Worm (Caenorhabditis elegans) whole organism, L1 larva: ENCODE results near the gene ccd-5.

Experiments
- C34B4.2 ChIP-seq: sonication (generic microtip); optimal IDR thresholded peaks from 2 replicates; lab custom pipeline; 2017; ENCODE audit warnings: mild to moderate bottlenecking, missing genetic modification characterization, missing compliant biosample characterization
- F16B12.6 ChIP-seq: fragments of 150-350 bp; optimal IDR thresholded peaks from 2 replicates; lab custom pipeline; 2014; ENCODE audit warnings: missing biosample characterization, missing genetic modification characterization
- aha-1 ChIP-seq: fragments of 150-350 bp; optimal IDR thresholded peaks from 2 replicates; lab custom pipeline; 2014; ENCODE audit warnings: missing biosample characterization, missing genetic modification characterization
- aly-2 ChIP-seq: fragments of 150-350 bp; optimal IDR thresholded peaks from 2 replicates; lab custom pipeline; 2014; ENCODE audit warnings: missing biosample characterization, missing genetic modification characterization
- blmp-1 ChIP-seq: fragments of 150-350 bp; optimal IDR thresholded peaks from 2 replicates; lab custom pipeline; 2014; ENCODE audit warnings: missing biosample characterization, missing genetic modification characterization
- ceh-63 ChIP-seq: fragments of 200-800 bp; sonication (Bioruptor generic); optimal IDR thresholded peaks from 2 replicates; lab custom pipeline; 2018; ENCODE audit warnings: mild to moderate bottlenecking, missing genetic modification characterization, missing compliant biosample characterization
- ceh-8 ChIP-seq: fragments of 200-800 bp; sonication (Bioruptor generic); optimal IDR thresholded peaks from 2 replicates; lab custom pipeline; 2018; ENCODE audit warnings: mild to moderate bottlenecking, missing genetic modification characterization, moderate library complexity, missing compliant biosample characterization
- ceh-82 ChIP-seq, 3 experiments: fragments of 150-350 bp in 1 of 3; sonication (generic microtip) in 2 of 3; optimal IDR thresholded peaks; 2 replicates each; lab custom pipeline; 2014 to 2017; ENCODE audit warnings: missing biosample characterization in 3 of 3, missing genetic modification characterization in 3 of 3
- dpl-1 ChIP-seq, 3 experiments: fragments of 150-350 bp in 2 of 3; sonication (generic microtip) in 1 of 3; optimal IDR thresholded peaks; 2 replicates each; lab custom pipeline; 2014 to 2017; ENCODE audit warnings: missing biosample characterization in 3 of 3, missing genetic modification characterization in 3 of 3, missing genetic modification reagents in 3 of 3
- dsc-1 ChIP-seq: sonication (generic microtip); optimal IDR thresholded peaks from 2 replicates; lab custom pipeline; 2016; ENCODE audit warnings: mild to moderate bottlenecking, missing genetic modification characterization, missing compliant biosample characterization
- egl-13 ChIP-seq: sonication (generic microtip); optimal IDR thresholded peaks from 2 replicates; lab custom pipeline; 2016; ENCODE audit warnings: missing genotype, missing genetic modification reagents, missing genetic modification characterization, missing compliant biosample characterization
- egl-27 ChIP-seq, 2 experiments: fragments of 150-350 bp in 1 of 2; sonication (generic microtip); optimal IDR thresholded peaks; 3 replicates each; lab custom pipeline; 2017 to 2018; ENCODE audit warnings: missing biosample characterization in 2 of 2, missing genetic modification characterization in 2 of 2, missing genetic modification reagents in 2 of 2
- elt-2 ChIP-seq: sonication (generic microtip); optimal IDR thresholded peaks from 2 replicates; lab custom pipeline; 2016; ENCODE audit warnings: missing genetic modification characterization, mild to moderate bottlenecking, inconsistent platforms, missing compliant biosample characterization, missing genetic modification reagents
- elt-3 ChIP-seq, 6 experiments: fragments of 150-350 bp in 1 of 6; sonication (generic microtip); optimal IDR thresholded peaks; 2 replicates each; lab custom pipeline; 2017 to 2018; ENCODE audit warnings: missing biosample characterization in 6 of 6, missing genetic modification characterization in 6 of 6, inconsistent platforms in 1 of 6
- ets-5 ChIP-seq: fragments of 200-800 bp; sonication (Bioruptor generic); IDR thresholded peaks from 2 replicates; pipeline ENCODE4 v1.3.6; 2022; ENCODE audit warnings: missing genetic modification characterization, missing compliant biosample characterization
- fkh-10 ChIP-seq: sonication (generic microtip); optimal IDR thresholded peaks from 2 replicates; lab custom pipeline; 2017; ENCODE audit warnings: missing biosample characterization, missing genetic modification reagents, missing genetic modification characterization
- fos-1 ChIP-seq: fragments of 150-350 bp; optimal IDR thresholded peaks from 2 replicates; lab custom pipeline; 2014; ENCODE audit warnings: missing biosample characterization, missing genetic modification characterization
- grh-1 ChIP-seq: fragments of 200-800 bp; sonication (Bioruptor generic); IDR thresholded peaks from 2 replicates; pipeline ENCODE4 v1.3.6; 2022; ENCODE audit warnings: missing genetic modification reagents, missing genetic modification characterization, missing compliant biosample characterization
- hpl-2 ChIP-seq: fragments of 150-350 bp; optimal IDR thresholded peaks from 2 replicates; lab custom pipeline; 2014; ENCODE audit warnings: missing biosample characterization, missing genetic modification reagents, missing genetic modification characterization
- irx-1 ChIP-seq: sonication (generic microtip); optimal IDR thresholded peaks from 2 replicates; lab custom pipeline; 2016; ENCODE audit warnings: missing genetic modification characterization, missing compliant biosample characterization
- isw-1 ChIP-seq: fragments of 200-800 bp; sonication (Bioruptor generic); IDR thresholded peaks from 2 replicates; pipeline ENCODE4 v1.3.6; 2022; ENCODE audit warnings: missing genetic modification characterization, missing compliant biosample characterization
- lin-13 ChIP-seq: fragments of 150-350 bp; optimal IDR thresholded peaks from 2 replicates; lab custom pipeline; 2014; ENCODE audit warnings: missing biosample characterization, missing genetic modification reagents, missing genetic modification characterization
- lin-14 ChIP-seq: fragments of 200-800 bp; sonication (Bioruptor generic); optimal IDR thresholded peaks from 2 replicates; lab custom pipeline; 2018; ENCODE audit warnings: mild to moderate bottlenecking, missing genetic modification characterization, moderate library complexity, missing compliant biosample characterization
- lin-15B ChIP-seq: fragments of 150-350 bp; sonication (generic microtip); optimal IDR thresholded peaks from 3 replicates; lab custom pipeline; 2014; ENCODE audit warnings: missing biosample characterization, missing genetic modification characterization
- lin-35 ChIP-seq, 2 experiments: fragments of 150-350 bp; optimal IDR thresholded peaks; 2 replicates each; lab custom pipeline; 2014; ENCODE audit warnings: missing biosample characterization in 2 of 2, missing genetic modification characterization in 2 of 2, missing genetic modification reagents in 2 of 2
- lsy-2 ChIP-seq, 2 experiments: fragments of 150-350 bp; optimal IDR thresholded peaks; 2 replicates each; lab custom pipeline; 2014; ENCODE audit warnings: missing biosample characterization in 2 of 2, missing genetic modification characterization in 2 of 2
- mef-2 ChIP-seq: fragments of 150-350 bp; optimal IDR thresholded peaks from 2 replicates; lab custom pipeline; 2014; ENCODE audit warnings: missing biosample characterization, missing genetic modification characterization
- mep-1 ChIP-seq: fragments of 150-350 bp; optimal IDR thresholded peaks from 2 replicates; lab custom pipeline; 2014; ENCODE audit warnings: missing biosample characterization, missing genetic modification characterization
- nhr-11 ChIP-seq: fragments of 150-350 bp; optimal IDR thresholded peaks from 2 replicates; lab custom pipeline; 2014; ENCODE audit warnings: missing biosample characterization, missing genetic modification characterization
- nhr-12 ChIP-seq: sonication (generic microtip); optimal IDR thresholded peaks from 2 replicates; lab custom pipeline; 2017; ENCODE audit warnings: missing biosample characterization, missing genetic modification characterization
- nhr-19 ChIP-seq: fragments of 200-800 bp; sonication (Bioruptor generic); conservative IDR thresholded peaks from 2 replicates; pipeline ENCODE4 v1.3.6; 2022; ENCODE audit warnings: missing genetic modification characterization, missing compliant biosample characterization
- nhr-20 ChIP-seq: sonication (generic microtip); optimal IDR thresholded peaks from 2 replicates; lab custom pipeline; 2016; ENCODE audit warnings: mild to moderate bottlenecking, missing genetic modification characterization, missing compliant biosample characterization
- nhr-71 ChIP-seq: sonication (generic microtip); optimal IDR thresholded peaks from 2 replicates; lab custom pipeline; 2016; ENCODE audit warnings: mild to moderate bottlenecking, missing genetic modification characterization, moderate library complexity, missing compliant biosample characterization
- nhr-76 ChIP-seq: sonication (generic microtip); optimal IDR thresholded peaks from 2 replicates; lab custom pipeline; 2017; ENCODE audit warnings: missing biosample characterization, missing genetic modification characterization
- nhr-77 ChIP-seq: fragments of 150-350 bp; optimal IDR thresholded peaks from 2 replicates; lab custom pipeline; 2014; ENCODE audit warnings: missing biosample characterization, missing genetic modification characterization
- nhr-84 ChIP-seq: sonication (generic microtip); optimal IDR thresholded peaks from 2 replicates; lab custom pipeline; 2017; ENCODE audit warnings: missing biosample characterization, missing genetic modification characterization
- nhr-85 ChIP-seq: sonication (generic microtip); peaks from one replicate; lab custom pipeline; 2016; ENCODE audit warnings: missing genetic modification characterization, inconsistent platforms, missing compliant biosample characterization
- pag-3 ChIP-seq: sonication (generic microtip); optimal IDR thresholded peaks from 2 replicates; lab custom pipeline; 2017; ENCODE audit warnings: missing genetic modification characterization, mild to moderate bottlenecking, missing compliant biosample characterization, antibody characterized with exemption, borderline replicate concordance; ENCODE audit not compliant: insufficient read depth
- skn-1 ChIP-seq: fragments of 150-350 bp; optimal IDR thresholded peaks from 2 replicates; lab custom pipeline; 2014; ENCODE audit warnings: missing biosample characterization, missing genetic modification characterization
- sox-4 ChIP-seq: sonication (generic microtip); optimal IDR thresholded peaks from 2 replicates; lab custom pipeline; 2016; ENCODE audit warnings: missing genetic modification characterization, missing compliant biosample characterization
- sptf-1 ChIP-seq: fragments of 150-350 bp; optimal IDR thresholded peaks from 2 replicates; lab custom pipeline; 2014; ENCODE audit warnings: missing biosample characterization, missing genetic modification characterization
- sup-37 ChIP-seq: fragments of 200-800 bp; sonication (Bioruptor generic); optimal IDR thresholded peaks from 2 replicates; lab custom pipeline; 2018; ENCODE audit warnings: mild to moderate bottlenecking, missing genetic modification characterization, missing compliant biosample characterization
- swsn-7 ChIP-seq: sonication (generic microtip); optimal IDR thresholded peaks from 2 replicates; lab custom pipeline; 2016; ENCODE audit warnings: missing genetic modification characterization, missing compliant biosample characterization
- tbx-2 ChIP-seq: sonication (generic microtip); optimal IDR thresholded peaks from 2 replicates; lab custom pipeline; 2016; ENCODE audit warnings: missing genetic modification characterization, missing compliant biosample characterization
- unc-130 ChIP-seq: fragments of 150-350 bp; optimal IDR thresholded peaks from 2 replicates; lab custom pipeline; 2017; ENCODE audit warnings: missing biosample characterization, missing genetic modification characterization, inconsistent platforms
- unc-30 ChIP-seq: sonication (generic microtip); optimal IDR thresholded peaks from 2 replicates; lab custom pipeline; 2017; ENCODE audit warnings: missing biosample characterization, missing genetic modification characterization
- unc-62 ChIP-seq: fragments of 150-350 bp; optimal IDR thresholded peaks from 2 replicates; lab custom pipeline; 2014; ENCODE audit warnings: missing biosample characterization, missing genetic modification reagents, missing genetic modification characterization
- unc-86 ChIP-seq: sonication (generic microtip); optimal IDR thresholded peaks from 2 replicates; lab custom pipeline; 2016; ENCODE audit warnings: missing genetic modification characterization, missing compliant biosample characterization
- unc-98 ChIP-seq: fragments of 200-800 bp; sonication (Bioruptor generic); IDR thresholded peaks from 2 replicates; pipeline ENCODE4 v1.3.6; 2022; ENCODE audit warnings: missing genetic modification characterization, missing compliant biosample characterization
- xbp-1 ChIP-seq: sonication (generic microtip); optimal IDR thresholded peaks from 2 replicates; lab custom pipeline; 2016; ENCODE audit warnings: missing genetic modification characterization, missing compliant biosample characterization
- zag-1 ChIP-seq: fragments of 150-350 bp; optimal IDR thresholded peaks from 2 replicates; lab custom pipeline; 2014; ENCODE audit warnings: missing biosample characterization, missing genetic modification characterization
- zip-4 ChIP-seq: fragments of 200-800 bp; sonication (Bioruptor generic); optimal IDR thresholded peaks from 2 replicates; lab custom pipeline; 2018; ENCODE audit warnings: mild to moderate bottlenecking, missing genetic modification characterization, moderate library complexity, missing compliant biosample characterization
- ztf-11 ChIP-seq, 2 experiments: sonication (generic microtip); optimal IDR thresholded peaks; 2 replicates each; lab custom pipeline; 2016 to 2017; ENCODE audit warnings: missing genetic modification characterization in 2 of 2, missing biosample characterization in 1 of 2, missing compliant biosample characterization in 1 of 2

Gene ccd-5

ce11 chrX:2550665-2551064, 21.8 kb downstream of the ccd-5 start:
- peak; percentile 2 for TF ChIP-seq mep-1 (tag; lab: Kevin White, UChicago)
- peak; percentile 12 for TF ChIP-seq skn-1 (tag; lab: Kevin White, UChicago)
- TF ChIP-seq unc-98, result no peak
- peak; percentile 17 for TF ChIP-seq dsc-1 (tag; lab: Kevin White, UChicago)
- TF ChIP-seq zip-4, result no peak
- TF ChIP-seq unc-130 (tag; lab: Kevin White, UChicago), result no peak
- TF ChIP-seq sox-4, result no peak
- no peak for TF ChIP-seq lin-35 (GFP tag; optimal IDR thresholded peaks at IDR 0.05; lab: Kevin White, UChicago)
- no peak for TF ChIP-seq sptf-1
- no peak for TF ChIP-seq mef-2 (tag; lab: Kevin White, UChicago)
- no peak for TF ChIP-seq lin-13 (GFP tag; lab: Kevin White, UChicago)
- no peak for TF ChIP-seq nhr-20 (tag; lab: Kevin White, UChicago)
- no peak for TF ChIP-seq nhr-77 (tag; lab: Kevin White, UChicago)
- TF ChIP-seq isw-1, result no peak
- TF ChIP-seq nhr-71 (tag; lab: Kevin White, UChicago), result no peak
- no peak for TF ChIP-seq unc-86 (tag; lab: Kevin White, UChicago)
- TF ChIP-seq lin-14 (GFP tag; lab: Kevin White, UChicago), result peak; percentile 66

- no peak for TF ChIP-seq C34B4.2 (tag; lab: Kevin White, UChicago)
- peak; percentile 30 to 65 (median 36) for TF ChIP-seq ceh-82 (tag; optimal IDR thresholded peaks at IDR 0.05; lab: Kevin White, UChicago)
- TF ChIP-seq zip-4, result no peak
- TF ChIP-seq F16B12.6 (tag; lab: Kevin White, UChicago), result no peak
- peak; percentile 52 for TF ChIP-seq pag-3 (tag; lab: Kevin White, UChicago)
- peak in 1 of 3 experiments; percentile 30 for TF ChIP-seq dpl-1 (GFP tag; optimal IDR thresholded peaks at IDR 0.05; lab: Kevin White, UChicago)
- peak; percentile 57 for TF ChIP-seq tbx-2 (tag; lab: Kevin White, UChicago)
- no peak for TF ChIP-seq grh-1 (GFP tag; lab: Robert Waterston, UW)
- TF ChIP-seq elt-3 (tag; optimal IDR thresholded peaks at IDR 0.05; lab: Kevin White, UChicago), result peak in 1 of 6 experiments; percentile 49
- no peak for TF ChIP-seq blmp-1 (tag; lab: Kevin White, UChicago)
- no peak for TF ChIP-seq nhr-12 (tag; lab: Kevin White, UChicago)
- TF ChIP-seq nhr-11 (tag; lab: Kevin White, UChicago), result no peak
- no peak for TF ChIP-seq ets-5
- no peak for TF ChIP-seq hpl-2 (GFP tag; lab: Kevin White, UChicago)
- TF ChIP-seq unc-130 (tag; lab: Kevin White, UChicago), result peak; percentile 36
- TF ChIP-seq nhr-19 (GFP tag; lab: Robert Waterston, UW), result peak; percentile 76
- TF ChIP-seq ceh-8 (GFP tag; lab: Kevin White, UChicago), result peak; percentile 41
- peak; percentile 29 for TF ChIP-seq xbp-1 (tag; lab: Kevin White, UChicago)
- no peak for TF ChIP-seq lin-15B
- TF ChIP-seq aly-2 (tag; lab: Kevin White, UChicago), result no peak
- TF ChIP-seq irx-1 (tag; lab: Kevin White, UChicago), result peak; percentile 65
- TF ChIP-seq egl-27 (tag; optimal IDR thresholded peaks at IDR 0.05; lab: Kevin White, UChicago), result no peak
- peak in 1 of 2 experiments; percentile 50 for TF ChIP-seq ztf-11 (tag; optimal IDR thresholded peaks at IDR 0.05; lab: Kevin White, UChicago)
- peak; percentile 45 to 70 for TF ChIP-seq lsy-2 (tag; optimal IDR thresholded peaks at IDR 0.05; lab: Kevin White, UChicago)
- no peak for TF ChIP-seq ceh-63 (GFP tag; lab: Kevin White, UChicago)
- peak; percentile 15 for TF ChIP-seq fkh-10
- peak; percentile 32 for TF ChIP-seq sup-37 (GFP tag; lab: Kevin White, UChicago)
- no peak for TF ChIP-seq nhr-84
- TF ChIP-seq lin-35 (GFP tag; optimal IDR thresholded peaks at IDR 0.05; lab: Kevin White, UChicago), result peak; percentile 39 to 67
- peak; percentile 12 for TF ChIP-seq elt-2 (tag; lab: Kevin White, UChicago)
- TF ChIP-seq swsn-7 (tag; lab: Kevin White, UChicago), result peak; percentile 75
- TF ChIP-seq egl-13 (tag; lab: Kevin White, UChicago), result peak; percentile 17
- no peak for TF ChIP-seq nhr-76 (tag; lab: Kevin White, UChicago)
- no peak for TF ChIP-seq aha-1 (tag; lab: Kevin White, UChicago)
- TF ChIP-seq zag-1, result no peak
- TF ChIP-seq fos-1 (tag; lab: Kevin White, UChicago), result peak; percentile 43
- no peak for TF ChIP-seq unc-30 (tag; lab: Kevin White, UChicago)
- peak; percentile 26 for TF ChIP-seq nhr-85 (tag; lab: Kevin White, UChicago)
- no peak for TF ChIP-seq unc-62 (GFP tag; lab: Kevin White, UChicago)
These were observed 23.1 kb downstream of the ccd-5 start for ce11 chrX:2549322-2549721.
